Worm (Caenorhabditis elegans): ENCODE results near the gene C13F10.6.

C13F10.6 gene

ce11 chrV:7220973-7221519 lies at the start of gene C13F10.6, which contains the start of the genes C13F10.8 and kxd-1:
Gene C13F10.6, minus strand, starts transcription at chrV:7221039.
Gene C13F10.8, minus strand, starts transcription at chrV:7221023.
Gene kxd-1, plus strand, starts transcription at chrV:7221469.
- TF ChIP-seq ama-1 (optimal IDR thresholded peaks at IDR 0.05) = no peak
- TF ChIP-seq Y116A8C.19 (tag; optimal IDR thresholded peaks at IDR 0.05; ENCODE audit: borderline replicate concordance) = no peak
- TF ChIP-seq hlh-4 (tag; optimal IDR thresholded peaks at IDR 0.05) = no peak
- peak in 1 of 3 experiments; percentile 40 for TF ChIP-seq dpl-1 (GFP tag; optimal IDR thresholded peaks at IDR 0.05)
- peak; percentile 46 for TF ChIP-seq lin-14 (GFP tag; optimal IDR thresholded peaks at IDR 0.05)
- no peak for TF ChIP-seq ztf-11 (tag; optimal IDR thresholded peaks at IDR 0.05)
- TF ChIP-seq irx-1 (tag; optimal IDR thresholded peaks at IDR 0.05) = no peak
- TF ChIP-seq isw-1 (GFP tag; IDR thresholded peaks at IDR 0.05) = no peak
- no peak for TF ChIP-seq efl-3 (GFP tag; optimal IDR thresholded peaks at IDR 0.05)
- TF ChIP-seq elt-3 (tag; optimal IDR thresholded peaks at IDR 0.05) = no peak
- TF ChIP-seq fkh-4 (tag; optimal IDR thresholded peaks at IDR 0.05; ENCODE audit: borderline replicate concordance) = no peak
- TF ChIP-seq ceh-82 (tag; optimal IDR thresholded peaks at IDR 0.05) = no peak
- no peak for TF ChIP-seq nhr-237 (tag; optimal IDR thresholded peaks at IDR 0.05)
- TF ChIP-seq sptf-1 (tag; optimal IDR thresholded peaks at IDR 0.05) = no peak
- TF ChIP-seq swsn-7 (tag; optimal IDR thresholded peaks at IDR 0.05) = no peak
- TF ChIP-seq zag-1 (tag; optimal IDR thresholded peaks at IDR 0.05) = no peak
- no peak for TF ChIP-seq fkh-8 (tag; optimal IDR thresholded peaks at IDR 0.05)
- no peak for TF ChIP-seq snu-23 (GFP tag; optimal IDR thresholded peaks at IDR 0.05)
- no peak for TF ChIP-seq nhr-19 (GFP tag; conservative IDR thresholded peaks at IDR 0.05)
- TF ChIP-seq C16A3.4 (tag; optimal IDR thresholded peaks at IDR 0.05) = no peak
- TF ChIP-seq nhr-85 (tag) = peak; percentile 48
- TF ChIP-seq C04F5.9 (tag; optimal IDR thresholded peaks at IDR 0.05) = no peak
- TF ChIP-seq alr-1 (tag; optimal IDR thresholded peaks at IDR 0.05; ENCODE audit: borderline replicate concordance) = no peak
- no peak for TF ChIP-seq nhr-12 (tag; optimal IDR thresholded peaks at IDR 0.05)
- peak in 1 of 2 experiments; percentile 42 for TF ChIP-seq lin-35 (GFP tag; optimal IDR thresholded peaks at IDR 0.05)
- TF ChIP-seq unc-30 (tag; optimal IDR thresholded peaks at IDR 0.05) = no peak
- no peak for TF ChIP-seq jun-1 (tag; optimal IDR thresholded peaks at IDR 0.05)
- TF ChIP-seq ceh-88 (GFP tag; IDR thresholded peaks at IDR 0.05) = no peak
- no peak for TF ChIP-seq xbp-1 (tag; optimal IDR thresholded peaks at IDR 0.05)
- no peak for TF ChIP-seq nhr-47 (tag; optimal IDR thresholded peaks at IDR 0.05)
- TF ChIP-seq mep-1 (tag; optimal IDR thresholded peaks at IDR 0.05) = no peak
- no peak for TF ChIP-seq hlh-17 (GFP tag; optimal IDR thresholded peaks at IDR 0.05; ENCODE audit: borderline replicate concordance)
- no peak for TF ChIP-seq egl-27 (tag; optimal IDR thresholded peaks at IDR 0.05)
- no peak for TF ChIP-seq mab-9 (GFP tag; IDR thresholded peaks at IDR 0.05)
- no peak for TF ChIP-seq hpl-2 (GFP tag; optimal IDR thresholded peaks at IDR 0.05)
- no peak for TF ChIP-seq rnt-1 (tag; optimal IDR thresholded peaks at IDR 0.05)
- TF ChIP-seq efl-1 (optimal IDR thresholded peaks at IDR 0.05) = no peak
- peak in 1 of 2 experiments; percentile 93 for TF ChIP-seq efl-1 (GFP tag; optimal IDR thresholded peaks at IDR 0.05 in 1 of 2)
- TF ChIP-seq snpc-4 (tag; optimal IDR thresholded peaks at IDR 0.05) = no peak
- TF ChIP-seq fkh-10 (GFP tag; optimal IDR thresholded peaks at IDR 0.05) = no peak
- no peak for TF ChIP-seq nhr-77 (tag; optimal IDR thresholded peaks at IDR 0.05)
- TF ChIP-seq aha-1 (tag; optimal IDR thresholded peaks at IDR 0.05) = no peak
- TF ChIP-seq lin-13 (GFP tag; optimal IDR thresholded peaks at IDR 0.05) = no peak
- TF ChIP-seq nhr-71 (tag; optimal IDR thresholded peaks at IDR 0.05) = no peak
- TF ChIP-seq unc-130 (tag; optimal IDR thresholded peaks at IDR 0.05) = no peak
- TF ChIP-seq ets-5 (GFP tag; IDR thresholded peaks at IDR 0.05) = no peak
